Worm (Caenorhabditis elegans): ENCODE results near the gene wrt-8.

The wrt-8 gene

ce11 chrV:15330314-15330713 is 14.1 kb downstream of the wrt-8 start, which contains the start of gene srh-295:
TSS of gene srh-295 (plus strand) at chrV:15330614.
- no peak for TF ChIP-seq snpc-1.2 (GFP tag; IDR thresholded peaks at IDR 0.05)
- no peak for TF ChIP-seq zfp-3 (GFP tag; conservative IDR thresholded peaks at IDR 0.05)
- TF ChIP-seq set-16 (GFP tag; IDR thresholded peaks at IDR 0.05) = no peak
- no peak for TF ChIP-seq F49E8.2 (tag; optimal IDR thresholded peaks at IDR 0.05; ENCODE audit: borderline replicate concordance)
- TF ChIP-seq cey-2 (tag; optimal IDR thresholded peaks at IDR 0.05; ENCODE audit: borderline replicate concordance, insufficient read depth) = no peak
- no peak for TF ChIP-seq T20F7.1 (GFP tag; optimal IDR thresholded peaks at IDR 0.05)
- no peak for TF ChIP-seq duxl-1 (tag; optimal IDR thresholded peaks at IDR 0.05; ENCODE audit: poor library complexity)
- no peak for TF ChIP-seq unc-62 (GFP tag; optimal IDR thresholded peaks at IDR 0.05 in 1 of 2)
- no peak for TF ChIP-seq unc-62 (tag; optimal IDR thresholded peaks at IDR 0.05)
- TF ChIP-seq ztf-7 (tag; optimal IDR thresholded peaks at IDR 0.05) = no peak
- TF ChIP-seq nhr-76 (tag; optimal IDR thresholded peaks at IDR 0.05) = no peak

ce11 chrV:15327745-15328447 is 16.5 kb downstream of the wrt-8 start, which contains the start of gene ZK1037.6:
TSS of gene ZK1037.6 (minus strand) at chrV:15327795.
- TF ChIP-seq daf-16 (GFP tag; optimal IDR thresholded peaks at IDR 0.05) (no peak), daf-16 (tag; optimal IDR thresholded peaks at IDR 0.05) (peak; percentile 15), ztf-7 (tag; optimal IDR thresholded peaks at IDR 0.05) (no peak), attf-4 (tag; optimal IDR thresholded peaks at IDR 0.05) (no peak), Y105C5A.15 (GFP tag; IDR thresholded peaks at IDR 0.05) (no peak), snpc-4 (tag; optimal IDR thresholded peaks at IDR 0.05) (no peak), mdt-29 (GFP tag; IDR thresholded peaks at IDR 0.05) (no peak), nhr-28 (tag; optimal IDR thresholded peaks at IDR 0.05) (peak; percentile 0), pqm-1 (tag; optimal IDR thresholded peaks at IDR 0.05) (peak; percentile 9), lin-29 (GFP tag; IDR thresholded peaks at IDR 0.05) (no peak), madf-9 (GFP tag; conservative IDR thresholded peaks at IDR 0.05) (no peak), hmg-1.1 (GFP tag; IDR thresholded peaks at IDR 0.05) (no peak), nhr-76 (tag; optimal IDR thresholded peaks at IDR 0.05) (no peak), nhr-111 (GFP tag; optimal IDR thresholded peaks at IDR 0.05) (no peak), ceh-28 (tag; optimal IDR thresholded peaks at IDR 0.05) (no peak), aha-1 (tag) (no peak)

ce11 chrV:15323417-15323816 is 21.0 kb downstream of the wrt-8 start:
- TF ChIP-seq egl-43 (GFP tag; IDR thresholded peaks at IDR 0.05) (no peak), daf-8 (GFP tag; IDR thresholded peaks at IDR 0.05) (no peak), daf-16 (GFP tag; optimal IDR thresholded peaks at IDR 0.05) (no peak), daf-16 (tag; optimal IDR thresholded peaks at IDR 0.05) (peak; percentile 44), dve-1 (tag; optimal IDR thresholded peaks at IDR 0.05; ENCODE audit: insufficient read depth) (peak; percentile 23), Y48G9A.11 (GFP tag; IDR thresholded peaks at IDR 0.05) (no peak), skn-1 (tag; optimal IDR thresholded peaks at IDR 0.05) (no peak), rbr-2 (tag; optimal IDR thresholded peaks at IDR 0.05) (no peak), pqm-1 (tag; optimal IDR thresholded peaks at IDR 0.05) (peak; percentile 74), zip-11 (GFP tag; IDR thresholded peaks at IDR 0.05) (no peak), nhr-28 (tag; optimal IDR thresholded peaks at IDR 0.05) (peak; percentile 73), tag-97 (GFP tag; IDR thresholded peaks at IDR 0.05) (no peak), nhr-6 (tag; optimal IDR thresholded peaks at IDR 0.05) (peak; percentile 19), snpc-4 (tag; optimal IDR thresholded peaks at IDR 0.05) (no peak), lsy-2 (tag; optimal IDR thresholded peaks at IDR 0.05) (no peak), dmd-6 (GFP tag; IDR thresholded peaks at IDR 0.05) (peak; percentile 59), lir-3 (tag; optimal IDR thresholded peaks at IDR 0.05) (no peak), lin-39 (tag; optimal IDR thresholded peaks at IDR 0.05) (no peak), hlh-11 (tag; optimal IDR thresholded peaks at IDR 0.05) (peak; percentile 27)
